Fruit fly (Drosophila melanogaster): ENCODE data around the gene CG33635.

The CG33635 gene

dm6 chr2L:161453-162175, 3.1 kb upstream of the CG33635 start (continued):
- TF ChIP-seq sug (tag; optimal IDR thresholded peaks at IDR 0.05) (peak; percentile 72), gem (tag; optimal IDR thresholded peaks at IDR 0.05) (no peak), ash1 (GFP tag; optimal IDR thresholded peaks at IDR 0.05) (peak; percentile 26), gsb (GFP tag; IDR thresholded peaks at IDR 0.05) (no peak), Eip74EF (GFP tag; optimal IDR thresholded peaks at IDR 0.05) (peak in 1 of 2 experiments; percentile 62), HmgD (GFP tag; optimal IDR thresholded peaks at IDR 0.05) (peak; percentile 9), wor (GFP tag; IDR thresholded peaks at IDR 0.05) (no peak), CG3163 (GFP tag; optimal IDR thresholded peaks at IDR 0.05) (no peak), CG2199 (GFP tag; IDR thresholded peaks at IDR 0.05) (no peak), CG14965 (GFP tag; optimal IDR thresholded peaks at IDR 0.05; ENCODE audit: borderline replicate concordance) (no peak), ac (GFP tag; optimal IDR thresholded peaks at IDR 0.05) (no peak), mam (GFP tag; optimal IDR thresholded peaks at IDR 0.05) (no peak), chinmo (GFP tag; IDR thresholded peaks at IDR 0.05; ENCODE audit: partially characterized antibody) (no peak), cwo (GFP tag; optimal IDR thresholded peaks at IDR 0.05) (peak; percentile 0), sens-2 (GFP tag; IDR thresholded peaks at IDR 0.05) (no peak), CG14667 (GFP tag; IDR thresholded peaks at IDR 0.05) (no peak), CG17829 (tag; optimal IDR thresholded peaks at IDR 0.05) (no peak), CG4404 (GFP tag; IDR thresholded peaks at IDR 0.05) (no peak), en (GFP tag; optimal IDR thresholded peaks at IDR 0.05) (no peak), CG1529 (GFP tag; optimal IDR thresholded peaks at IDR 0.05) (peak; percentile 44), CG7928 (GFP tag; optimal IDR thresholded peaks at IDR 0.05) (peak; percentile 16), CG31224 (GFP tag; IDR thresholded peaks at IDR 0.05) (no peak), abd-A (tag; optimal IDR thresholded peaks at IDR 0.05) (peak; percentile 99), CG4854 (GFP tag; optimal IDR thresholded peaks at IDR 0.05) (no peak), Adf1 (GFP tag; IDR thresholded peaks at IDR 0.05) (no peak), ftz-f1 (GFP tag; optimal IDR thresholded peaks at IDR 0.05) (peak; percentile 22), lola (GFP tag; optimal IDR thresholded peaks at IDR 0.05) (no peak), Dip3 (GFP tag; optimal IDR thresholded peaks at IDR 0.05) (no peak), Bteb2 (GFP tag; optimal IDR thresholded peaks at IDR 0.05) (no peak), bigmax (GFP tag; optimal IDR thresholded peaks at IDR 0.05) (no peak), CG3726 (GFP tag; IDR thresholded peaks at IDR 0.05) (no peak), B-H2 (GFP tag; optimal IDR thresholded peaks at IDR 0.05) (peak; percentile 89), CG1233 (GFP tag; optimal IDR thresholded peaks at IDR 0.05) (peak; percentile 16), CG6813 (GFP tag; optimal IDR thresholded peaks at IDR 0.05) (peak; percentile 46), toy (GFP tag; IDR thresholded peaks at IDR 0.05) (no peak), Chrac-16 (GFP tag; optimal IDR thresholded peaks at IDR 0.05) (no peak), CG12155 (GFP tag; optimal IDR thresholded peaks at IDR 0.05) (no peak), HHEX (GFP tag; optimal IDR thresholded peaks at IDR 0.05) (peak; percentile 48), CG10321 (GFP tag; IDR thresholded peaks at IDR 0.05) (no peak), CG6854 (GFP tag; optimal IDR thresholded peaks at IDR 0.05) (peak; percentile 55), peb (GFP tag; IDR thresholded peaks at IDR 0.05) (no peak), zf30C (GFP tag; optimal IDR thresholded peaks at IDR 0.05) (peak; percentile 58), Ravus (GFP tag; IDR thresholded peaks at IDR 0.05) (no peak), maf-S (GFP tag; optimal IDR thresholded peaks at IDR 0.05) (no peak), Atf3 (GFP tag; optimal IDR thresholded peaks at IDR 0.05) (no peak), dysf (GFP tag; IDR thresholded peaks at IDR 0.05) (no peak), CG3065 (GFP tag; optimal IDR thresholded peaks at IDR 0.05) (no peak), CG10209 (GFP tag; optimal IDR thresholded peaks at IDR 0.05) (no peak), TFAM (GFP tag; optimal IDR thresholded peaks at IDR 0.05) (no peak), Bgb (GFP tag; IDR thresholded peaks at IDR 0.05; ENCODE audit: partially characterized antibody) (no peak)
